Worm (Caenorhabditis elegans) whole organism, L4 larva: ENCODE results near the gene R08A2.7.

Experiments used
- F37D6.2 ChIP-seq: sonication (generic microtip); optimal IDR thresholded peaks from 2 replicates; lab custom pipeline; 2016; ENCODE audit warnings: mild to moderate bottlenecking, missing genetic modification characterization, missing compliant biosample characterization
- F49E8.2 ChIP-seq: sonication (generic microtip); optimal IDR thresholded peaks from 2 replicates; lab custom pipeline; 2016; ENCODE audit warnings: missing compliant biosample characterization, mild to moderate bottlenecking, missing genetic modification characterization, borderline replicate concordance
- T20F7.1 ChIP-seq: fragments of 200-800 bp; sonication (Bioruptor generic); optimal IDR thresholded peaks from 2 replicates; lab custom pipeline; 2018; ENCODE audit warnings: mild to moderate bottlenecking, missing genetic modification characterization, missing compliant biosample characterization
- T26A8.4 ChIP-seq: fragments of 200-800 bp; sonication (Bioruptor generic); IDR thresholded peaks from 2 replicates; pipeline ENCODE4 v1.3.6; 2022; ENCODE audit warnings: missing genetic modification characterization, missing compliant biosample characterization
- Y48G9A.11 ChIP-seq: fragments of 200-800 bp; sonication (Bioruptor generic); IDR thresholded peaks from 2 replicates; pipeline ENCODE4 v1.3.6; 2022; ENCODE audit warnings: missing genetic modification reagents, missing genetic modification characterization, missing compliant biosample characterization
- Y75B8A.6 ChIP-seq: fragments of 200-800 bp; sonication (Bioruptor generic); IDR thresholded peaks from 2 replicates; pipeline ENCODE4 v1.3.6; 2022; ENCODE audit warnings: missing genetic modification reagents, missing genetic modification characterization, missing compliant biosample characterization
- ZK546.5 ChIP-seq, 2 experiments: sonication (generic microtip); optimal IDR thresholded peaks; 2 replicates each; lab custom pipeline; 2017; ENCODE audit warnings: missing biosample characterization in 2 of 2, missing genetic modification characterization in 2 of 2
- ama-1 ChIP-seq: fragments of 150-350 bp; optimal IDR thresholded peaks from 2 replicates; lab custom pipeline; 2014; ENCODE audit warnings: inconsistent platforms, mixed read lengths
- attf-4 ChIP-seq: sonication (generic microtip); optimal IDR thresholded peaks from 3 replicates; lab custom pipeline; 2017; ENCODE audit warnings: missing biosample characterization, missing genetic modification characterization
- ceh-32 ChIP-seq: sonication (generic microtip); optimal IDR thresholded peaks from 2 replicates; lab custom pipeline; 2016; ENCODE audit warnings: mild to moderate bottlenecking, missing genetic modification characterization, missing compliant biosample characterization; ENCODE audit not compliant: poor library complexity
- ceh-82 ChIP-seq: sonication (generic microtip); optimal IDR thresholded peaks from 2 replicates; lab custom pipeline; 2017; ENCODE audit warnings: missing biosample characterization, missing genetic modification characterization
- daf-12 ChIP-seq: fragments of 150-350 bp; optimal IDR thresholded peaks from 2 replicates; lab custom pipeline; 2014; ENCODE audit warnings: missing biosample characterization, missing genetic modification reagents, missing genetic modification characterization
- daf-16 ChIP-seq, 3 experiments: sonication (generic microtip); optimal IDR thresholded peaks; 2 replicates each; lab custom pipeline; 2016 to 2017; ENCODE audit warnings: missing genetic modification characterization in 3 of 3, missing genetic modification reagents in 3 of 3, mild to moderate bottlenecking in 2 of 3, missing compliant biosample characterization in 2 of 3, missing biosample characterization in 1 of 3, moderate library complexity in 1 of 3
- daf-8 ChIP-seq: fragments of 200-800 bp; sonication (Bioruptor generic); IDR thresholded peaks from 2 replicates; pipeline ENCODE4 v1.3.6; 2022; ENCODE audit warnings: missing genetic modification characterization, missing compliant biosample characterization
- hif-1 ChIP-seq, 2 experiments: sonication (generic microtip); optimal IDR thresholded peaks; 2 replicates each; lab custom pipeline; 2016 to 2017; ENCODE audit warnings: missing compliant biosample characterization in 2 of 2, missing genetic modification characterization in 2 of 2, missing genetic modification reagents in 2 of 2, missing genotype in 2 of 2, mild to moderate bottlenecking in 1 of 2
- hlh-11 ChIP-seq: fragments of 200-800 bp; sonication (Bioruptor generic); optimal IDR thresholded peaks from 2 replicates; lab custom pipeline; 2018; ENCODE audit warnings: mild to moderate bottlenecking, missing genetic modification characterization, missing compliant biosample characterization
- lim-7 ChIP-seq: fragments of 200-800 bp; sonication (Bioruptor generic); IDR thresholded peaks from 2 replicates; pipeline ENCODE4 v1.3.6; 2022; ENCODE audit warnings: missing genetic modification characterization, missing compliant biosample characterization
- lin-13 ChIP-seq: fragments of 150-350 bp; optimal IDR thresholded peaks from 2 replicates; lab custom pipeline; 2014; ENCODE audit warnings: missing biosample characterization, missing genetic modification reagents, missing genetic modification characterization
- lin-15B ChIP-seq: fragments of 150-350 bp; sonication (generic microtip); optimal IDR thresholded peaks from 3 replicates; lab custom pipeline; 2014; ENCODE audit warnings: missing biosample characterization, missing genetic modification characterization
- lin-29 ChIP-seq: fragments of 200-800 bp; sonication (Bioruptor generic); IDR thresholded peaks from 2 replicates; pipeline ENCODE4 v1.3.6; 2022; ENCODE audit warnings: missing genetic modification reagents, missing genetic modification characterization, missing compliant biosample characterization
- lir-3 ChIP-seq: sonication (generic microtip); optimal IDR thresholded peaks from 2 replicates; lab custom pipeline; 2016; ENCODE audit warnings: mild to moderate bottlenecking, missing genetic modification characterization, missing compliant biosample characterization
- madf-9 ChIP-seq: fragments of 200-800 bp; sonication (Bioruptor generic); conservative IDR thresholded peaks from 2 replicates; pipeline ENCODE4 v1.3.6; 2022; ENCODE audit warnings: missing genetic modification reagents, missing genetic modification characterization, missing compliant biosample characterization
- mdt-29 ChIP-seq: fragments of 200-800 bp; sonication (Bioruptor generic); IDR thresholded peaks from 2 replicates; pipeline ENCODE4 v1.3.6; 2022; ENCODE audit warnings: missing genetic modification reagents, missing genetic modification characterization, missing compliant biosample characterization
- mep-1 ChIP-seq: fragments of 150-350 bp; sonication (generic microtip); optimal IDR thresholded peaks from 3 replicates; lab custom pipeline; 2014; ENCODE audit warnings: missing biosample characterization, missing genetic modification characterization
- mxl-3 ChIP-seq: fragments of 200-800 bp; sonication (Bioruptor generic); optimal IDR thresholded peaks from 2 replicates; lab custom pipeline; 2018; ENCODE audit warnings: mild to moderate bottlenecking, missing genetic modification characterization, missing compliant biosample characterization
- nhr-10 ChIP-seq: fragments of 150-350 bp; optimal IDR thresholded peaks from 2 replicates; lab custom pipeline; 2014; ENCODE audit warnings: missing biosample characterization, missing genetic modification characterization
- nhr-11 ChIP-seq: fragments of 150-350 bp; optimal IDR thresholded peaks from 2 replicates; lab custom pipeline; 2014; ENCODE audit warnings: missing biosample characterization, missing genetic modification characterization
- nhr-25 ChIP-seq: sonication (generic microtip); optimal IDR thresholded peaks from 2 replicates; lab custom pipeline; 2017; ENCODE audit warnings: missing genetic modification characterization, mild to moderate bottlenecking, missing compliant biosample characterization, antibody characterized with exemption, moderate library complexity, borderline replicate concordance; ENCODE audit not compliant: insufficient read depth
- nhr-28 ChIP-seq: fragments of 150-350 bp; optimal IDR thresholded peaks from 2 replicates; lab custom pipeline; 2014; ENCODE audit warnings: missing biosample characterization, missing genetic modification characterization
- nhr-41 ChIP-seq: fragments of 200-800 bp; sonication (Bioruptor generic); IDR thresholded peaks from 2 replicates; pipeline ENCODE4 v1.3.6; 2022; ENCODE audit warnings: missing genetic modification reagents, missing genetic modification characterization, missing compliant biosample characterization
- nhr-42 ChIP-seq: fragments of 200-800 bp; sonication (Bioruptor generic); IDR thresholded peaks from 2 replicates; pipeline ENCODE4 v1.3.6; 2022; ENCODE audit warnings: missing genetic modification characterization, missing compliant biosample characterization
- snpc-1.2 ChIP-seq: fragments of 200-800 bp; sonication (Bioruptor generic); IDR thresholded peaks from 2 replicates; pipeline ENCODE4 v1.3.6; 2022; ENCODE audit warnings: missing genetic modification reagents, missing genetic modification characterization, missing compliant biosample characterization
- snpc-4 ChIP-seq: fragments of 150-350 bp; optimal IDR thresholded peaks from 2 replicates; lab custom pipeline; 2014; ENCODE audit warnings: missing biosample characterization, missing genetic modification characterization
- spr-3 ChIP-seq: fragments of 200-800 bp; sonication (Bioruptor generic); optimal IDR thresholded peaks from 2 replicates; lab custom pipeline; 2018; ENCODE audit warnings: mild to moderate bottlenecking, missing genetic modification characterization, missing compliant biosample characterization
- tra-1 ChIP-seq: fragments of 200-800 bp; sonication (Bioruptor generic); IDR thresholded peaks from 2 replicates; pipeline ENCODE4 v1.3.6; 2022; ENCODE audit warnings: missing genetic modification reagents, missing genetic modification characterization, missing compliant biosample characterization
- unc-130 ChIP-seq: sonication (generic microtip); optimal IDR thresholded peaks from 2 replicates; lab custom pipeline; 2016; ENCODE audit warnings: missing genetic modification reagents, missing genetic modification characterization, missing compliant biosample characterization
- zag-1 ChIP-seq: fragments of 150-350 bp; optimal IDR thresholded peaks from 2 replicates; lab custom pipeline; 2014; ENCODE audit warnings: missing biosample characterization, missing genetic modification characterization
- zfp-2 ChIP-seq: sonication (generic microtip); optimal IDR thresholded peaks from 2 replicates; lab custom pipeline; 2016; ENCODE audit warnings: mild to moderate bottlenecking, missing genetic modification characterization, missing compliant biosample characterization
- zfp-3 ChIP-seq: fragments of 200-800 bp; sonication (Bioruptor generic); conservative IDR thresholded peaks from 2 replicates; pipeline ENCODE4 v1.3.6; 2022; ENCODE audit warnings: missing genetic modification reagents, missing genetic modification characterization, missing compliant biosample characterization
- zip-11 ChIP-seq: fragments of 200-800 bp; sonication (Bioruptor generic); IDR thresholded peaks from 2 replicates; pipeline ENCODE4 v1.3.6; 2022; ENCODE audit warnings: missing genetic modification characterization, missing compliant biosample characterization
- zip-2 ChIP-seq: fragments of 150-350 bp; optimal IDR thresholded peaks from 2 replicates; lab custom pipeline; 2014; ENCODE audit warnings: missing biosample characterization, missing genetic modification characterization
- ztf-11 ChIP-seq: fragments of 150-350 bp; optimal IDR thresholded peaks from 2 replicates; lab custom pipeline; 2014; ENCODE audit warnings: missing biosample characterization, missing genetic modification characterization

The R08A2.7 gene

ce11 chrV:14683926-14684325, 39.2 kb upstream of the R08A2.7 start:
- TF ChIP-seq lin-29 (GFP tag; lab: Robert Waterston, UW) (no peak), nhr-28 (tag; lab: Kevin White, UChicago) (no peak), hif-1 (tag; optimal IDR thresholded peaks at IDR 0.05; lab: Kevin White, UChicago) (no peak), mdt-29 (no peak), hlh-11 (tag; lab: Kevin White, UChicago) (no peak), ZK546.5 (tag; optimal IDR thresholded peaks at IDR 0.05; lab: Kevin White, UChicago) (no peak), mxl-3 (GFP tag; lab: Kevin White, UChicago) (no peak), zag-1 (tag; lab: Kevin White, UChicago) (no peak), Y75B8A.6 (GFP tag; lab: Robert Waterston, UW) (no peak)

- TF ChIP-seq lir-3 (tag; lab: Kevin White, UChicago) (no peak), zip-11 (GFP tag; lab: Robert Waterston, UW) (no peak), spr-3 (GFP tag; lab: Kevin White, UChicago) (no peak), ama-1 (lab: Kevin White, UChicago) (peak; percentile 54), ceh-32 (tag; lab: Kevin White, UChicago) (no peak), mdt-29 (0 out of 2 replicates have a peak, but pooled peaks have one; percentile 9), nhr-42 (GFP tag; lab: Robert Waterston, UW) (no peak), T26A8.4 (GFP tag; lab: Robert Waterston, UW) (no peak), lim-7 (0 out of 2 replicates have a peak, but pooled peaks have one; percentile 22), F49E8.2 (tag; lab: Kevin White, UChicago) (no peak), nhr-10 (no peak), snpc-1.2 (GFP tag; lab: Robert Waterston, UW) (no peak), F37D6.2 (tag; lab: Kevin White, UChicago) (no peak), unc-130 (GFP tag; lab: Kevin White, UChicago) (no peak), attf-4 (no peak), lin-15B (tag; lab: Kevin White, UChicago) (no peak), madf-9 (GFP tag; lab: Robert Waterston, UW) (no peak), lin-13 (GFP tag; lab: Kevin White, UChicago) (no peak), zfp-2 (tag; lab: Kevin White, UChicago) (no peak), Y48G9A.11 (GFP tag; lab: Robert Waterston, UW) (no peak)
These were observed 38.5 kb upstream of the R08A2.7 start, which contains the start of gene hsp-90 for ce11 chrV:14684359-14685312. TSS of gene hsp-90 (plus strand) at chrV:14684918.

- TF ChIP-seq F37D6.2 (tag; lab: Kevin White, UChicago), result peak; percentile 96
- TF ChIP-seq T26A8.4 (GFP tag; lab: Robert Waterston, UW), result peak; percentile 97
- peak; percentile 66 to 98 for TF ChIP-seq daf-16 (GFP tag; optimal IDR thresholded peaks at IDR 0.05; lab: Kevin White, UChicago)
- TF ChIP-seq daf-16 (tag; optimal IDR thresholded peaks at IDR 0.05; lab: Kevin White, UChicago), result peak; percentile 78
- peak; percentile 19 for TF ChIP-seq ama-1 (lab: Kevin White, UChicago)
- TF ChIP-seq zip-2 (tag; lab: Kevin White, UChicago), result peak; percentile 90
- TF ChIP-seq tra-1 (GFP tag; lab: Robert Waterston, UW), result peak; percentile 98
- TF ChIP-seq Y75B8A.6 (GFP tag; lab: Robert Waterston, UW), result peak; percentile 80; the same call in 1 of the 2 replicates
- peak; percentile 99 for TF ChIP-seq mdt-29
- peak; percentile 76 for TF ChIP-seq ceh-32 (tag; lab: Kevin White, UChicago)
- TF ChIP-seq ztf-11 (tag; lab: Kevin White, UChicago), result no peak
- TF ChIP-seq lin-15B (tag; lab: Kevin White, UChicago), result peak; percentile 93
- peak; percentile 97 for TF ChIP-seq zfp-3 (GFP tag; lab: Robert Waterston, UW)
- peak; percentile 86; the same call in 1 of the 2 replicates for TF ChIP-seq daf-8 (GFP tag; lab: Robert Waterston, UW)
- TF ChIP-seq nhr-25 (tag; lab: Kevin White, UChicago), result peak; percentile 94
- peak; percentile 65; the same call in 1 of the 2 replicates for TF ChIP-seq nhr-41 (GFP tag; lab: Robert Waterston, UW)
- peak; percentile 28 for TF ChIP-seq snpc-4 (tag; lab: Kevin White, UChicago)
- TF ChIP-seq nhr-11 (tag; lab: Kevin White, UChicago), result peak; percentile 99
- TF ChIP-seq daf-12 (tag; lab: Kevin White, UChicago), result no peak
- TF ChIP-seq mep-1, result peak; percentile 98
- TF ChIP-seq T20F7.1 (GFP tag; lab: Kevin White, UChicago), result peak; percentile 91
- peak; percentile 97 for TF ChIP-seq unc-130 (GFP tag; lab: Kevin White, UChicago)
- TF ChIP-seq ceh-82, result no peak
- TF ChIP-seq nhr-28 (tag; lab: Kevin White, UChicago), result peak; percentile 83
- peak; percentile 68 for TF ChIP-seq snpc-1.2 (GFP tag; lab: Robert Waterston, UW)
These were observed 37.6 kb upstream of the R08A2.7 start, which contains the start of gene C47E8.4 for ce11 chrV:14685435-14686058. TSS of gene C47E8.4 (minus strand) at chrV:14685485.
